Worm (Caenorhabditis elegans) whole organism, early embryonic: ENCODE results near the gene alg-1.

Source experiments
- B0310.2 ChIP-seq: sonication (generic microtip); optimal IDR thresholded peaks from 2 replicates; lab custom pipeline; 2016; ENCODE audit warnings: mild to moderate bottlenecking, missing genetic modification characterization, missing compliant biosample characterization
- ama-1 ChIP-seq: fragments of 150-350 bp; optimal IDR thresholded peaks from 2 replicates; lab custom pipeline; 2014
- ceh-13 ChIP-seq: fragments of 200-800 bp; sonication (Bioruptor generic); optimal IDR thresholded peaks from 2 replicates; lab custom pipeline; 2018; ENCODE audit warnings: mild to moderate bottlenecking, missing genetic modification characterization, missing compliant biosample characterization
- ceh-36 ChIP-seq: sonication (generic microtip); optimal IDR thresholded peaks from 2 replicates; lab custom pipeline; 2016; ENCODE audit warnings: missing genetic modification characterization, inconsistent platforms, missing compliant biosample characterization
- flt-1 ChIP-seq: fragments of 200-800 bp; sonication (Bioruptor generic); IDR thresholded peaks from 2 replicates; pipeline ENCODE4 v1.3.6; 2022; ENCODE audit warnings: missing genetic modification characterization, missing compliant biosample characterization
- hmbx-1 ChIP-seq: sonication (generic microtip); optimal IDR thresholded peaks from 2 replicates; lab custom pipeline; 2016; ENCODE audit warnings: mild to moderate bottlenecking, missing genetic modification characterization, missing compliant biosample characterization
- hnd-1 ChIP-seq: sonication (generic microtip); optimal IDR thresholded peaks from 2 replicates; lab custom pipeline; 2016; ENCODE audit warnings: missing genetic modification characterization, missing compliant biosample characterization
- pes-1 ChIP-seq: fragments of 200-800 bp; sonication (Bioruptor generic); IDR thresholded peaks from 2 replicates; pipeline ENCODE4 v1.3.6; 2022; ENCODE audit warnings: missing genetic modification reagents, missing genetic modification characterization, missing compliant biosample characterization
- scrt-1 ChIP-seq: fragments of 200-800 bp; sonication (Bioruptor generic); IDR thresholded peaks from 2 replicates; pipeline ENCODE4 v1.3.6; 2022; ENCODE audit warnings: missing genetic modification characterization, missing compliant biosample characterization
- sea-1 ChIP-seq: fragments of 200-800 bp; sonication (Bioruptor generic); conservative IDR thresholded peaks from 2 replicates; pipeline ENCODE4 v1.3.6; 2022; ENCODE audit warnings: missing genetic modification characterization, missing compliant biosample characterization
- tbx-11 ChIP-seq: fragments of 200-800 bp; sonication (Bioruptor generic); IDR thresholded peaks from 2 replicates; pipeline ENCODE4 v1.3.6; 2022; ENCODE audit warnings: missing genetic modification characterization, missing compliant biosample characterization
- tbx-37 ChIP-seq: fragments of 200-800 bp; sonication (Bioruptor generic); conservative IDR thresholded peaks from 2 replicates; pipeline ENCODE4 v1.3.6; 2022; ENCODE audit warnings: missing genetic modification reagents, missing genetic modification characterization, missing compliant biosample characterization
- tra-4 ChIP-seq: sonication (generic microtip); optimal IDR thresholded peaks from 2 replicates; lab custom pipeline; 2017; ENCODE audit warnings: missing genetic modification characterization, missing compliant biosample characterization

DNA sequence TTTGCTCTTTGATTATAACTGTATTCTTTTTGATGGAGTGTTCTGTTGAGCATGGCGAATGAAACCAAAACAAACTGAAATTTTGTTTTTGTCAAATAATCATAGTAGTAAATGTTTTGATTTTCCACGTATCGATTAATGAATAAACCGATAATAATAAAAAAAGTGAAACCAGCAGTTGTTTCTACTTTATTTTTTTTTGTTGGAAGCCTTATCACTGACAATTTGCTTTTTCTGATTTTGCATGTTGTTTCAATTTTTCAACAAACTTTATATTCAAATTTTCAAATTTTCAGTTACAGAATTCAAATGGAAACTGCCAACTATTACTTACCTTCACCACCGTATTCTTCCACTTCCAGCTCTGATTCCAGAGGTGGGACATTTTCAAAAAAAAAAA, 14.3 kb upstream of the alg-1 start, which contains the start of gene elt-3:
- TF ChIP-seq B0310.2 (tag; lab: Kevin White, UChicago), result no peak
- no peak for TF ChIP-seq ama-1
- TF ChIP-seq pes-1, result no peak
- TF ChIP-seq flt-1, result no peak
- no peak for TF ChIP-seq ceh-36
- no peak for TF ChIP-seq tbx-37 (GFP tag; lab: Robert Waterston, UW)
- no peak for TF ChIP-seq sea-1 (GFP tag; lab: Robert Waterston, UW)
- TF ChIP-seq tra-4 (tag; lab: Kevin White, UChicago), result no peak
- TF ChIP-seq hnd-1 (tag; lab: Kevin White, UChicago), result no peak
- no peak for TF ChIP-seq tbx-11 (GFP tag; lab: Robert Waterston, UW)
- no peak for TF ChIP-seq scrt-1
- no peak for TF ChIP-seq hmbx-1 (tag; lab: Kevin White, UChicago)
- TF ChIP-seq ceh-13, result no peak
